Worm (Caenorhabditis elegans) whole organism, midembryonic: ENCODE results near the gene fbxa-31.

Experiments used
- cog-1 ChIP-seq: sonication (generic microtip); optimal IDR thresholded peaks from 2 replicates; lab custom pipeline; 2016; ENCODE audit warnings: missing genetic modification characterization, missing compliant biosample characterization
- flt-1 ChIP-seq: fragments of 200-800 bp; sonication (Bioruptor generic); IDR thresholded peaks from 2 replicates; pipeline ENCODE4 v1.3.6; 2022; ENCODE audit warnings: missing genetic modification characterization, missing compliant biosample characterization
- klf-2 ChIP-seq: fragments of 200-800 bp; sonication (Bioruptor generic); conservative IDR thresholded peaks from 2 replicates; pipeline ENCODE4 v1.3.6; 2022; ENCODE audit warnings: missing genetic modification reagents, missing genetic modification characterization, missing compliant biosample characterization
- med-1 ChIP-seq: sonication (generic microtip); optimal IDR thresholded peaks from 2 replicates; lab custom pipeline; 2017; ENCODE audit warnings: missing genetic modification characterization, mild to moderate bottlenecking, missing compliant biosample characterization, antibody characterized with exemption, missing genetic modification reagents; ENCODE audit not compliant: insufficient read depth
- tab-1 ChIP-seq: fragments of 200-800 bp; sonication (Bioruptor generic); IDR thresholded peaks from 2 replicates; pipeline ENCODE4 v1.3.6; 2022; ENCODE audit warnings: missing genetic modification characterization, missing compliant biosample characterization

ce11 chrIII:1279197-1279596 lies 8.0 kb upstream of the fbxa-31 start:
- TF ChIP-seq tab-1 (GFP tag; lab: Robert Waterston, UW): no peak
- no peak for TF ChIP-seq med-1 (GFP tag; lab: Kevin White, UChicago)
- TF ChIP-seq flt-1: no peak
- no peak for TF ChIP-seq cog-1 (tag; lab: Kevin White, UChicago)
- no peak for TF ChIP-seq klf-2 (GFP tag; lab: Robert Waterston, UW)
